Worm (Caenorhabditis elegans): Measurements from ENCODE around the gene cwn-2.

ce11 chrIV:10047108-10047507 lies 20.5 kb upstream of the cwn-2 start, which contains the start of gene T04B2.3:
- TF ChIP-seq somi-1 (GFP tag; optimal IDR thresholded peaks at IDR 0.05) = no peak
- no peak for TF ChIP-seq Y95B8A.8 (GFP tag; IDR thresholded peaks at IDR 0.05)
- no peak for TF ChIP-seq F55B11.4 (tag; optimal IDR thresholded peaks at IDR 0.05; ENCODE audit: borderline replicate concordance, insufficient read depth)
- no peak for TF ChIP-seq lir-1 (GFP tag; conservative IDR thresholded peaks at IDR 0.05)
- TF ChIP-seq ama-1 (optimal IDR thresholded peaks at IDR 0.05) = no peak
- TF ChIP-seq ama-1 (GFP tag; optimal IDR thresholded peaks at IDR 0.05) = no peak
- TF ChIP-seq Y79H2A.3 (GFP tag; conservative IDR thresholded peaks at IDR 0.05) = no peak
- no peak for TF ChIP-seq tbx-9 (tag; optimal IDR thresholded peaks at IDR 0.05; ENCODE audit: borderline replicate concordance)
- no peak for TF ChIP-seq ceh-40 (GFP tag; IDR thresholded peaks at IDR 0.05)
- no peak for TF ChIP-seq Y67H2A.10 (GFP tag; conservative IDR thresholded peaks at IDR 0.05)
- TF ChIP-seq madf-8 (GFP tag; conservative IDR thresholded peaks at IDR 0.05) = no peak
